Worm (Caenorhabditis elegans) whole organism, mixed stage, embryonic: ENCODE measurements around the gene srx-119.

Source experiments
- M03D4.4 ChIP-seq: sonication (generic microtip); optimal IDR thresholded peaks from 2 replicates; lab custom pipeline; 2017; ENCODE audit warnings: mild to moderate bottlenecking, missing genetic modification characterization, missing compliant biosample characterization
- bed-3 ChIP-seq: fragments of 200-800 bp; sonication (Bioruptor generic); optimal IDR thresholded peaks from 3 replicates; lab custom pipeline; 2018; ENCODE audit warnings: mild to moderate bottlenecking, missing genetic modification characterization, moderate library complexity, missing compliant biosample characterization
- blmp-1 ChIP-seq: fragments of 150-350 bp; optimal IDR thresholded peaks from 2 replicates; lab custom pipeline; 2014; ENCODE audit warnings: missing biosample characterization, missing genetic modification characterization
- ceh-43 ChIP-seq: fragments of 200-800 bp; sonication (Bioruptor generic); optimal IDR thresholded peaks from 2 replicates; lab custom pipeline; 2018; ENCODE audit warnings: mild to moderate bottlenecking, missing genetic modification characterization, moderate library complexity, missing compliant biosample characterization
- ces-1 ChIP-seq: fragments of 150-350 bp; optimal IDR thresholded peaks from 2 replicates; lab custom pipeline; 2014; ENCODE audit warnings: missing biosample characterization, missing genetic modification reagents, missing genetic modification characterization
- drap-1 ChIP-seq: fragments of 200-800 bp; sonication (Bioruptor generic); optimal IDR thresholded peaks from 3 replicates; lab custom pipeline; 2018; ENCODE audit warnings: mild to moderate bottlenecking, missing genetic modification characterization, missing compliant biosample characterization
- flh-1 ChIP-seq: fragments of 200-800 bp; sonication (Bioruptor generic); optimal IDR thresholded peaks from 2 replicates; lab custom pipeline; 2018; ENCODE audit warnings: mild to moderate bottlenecking, missing genetic modification characterization, moderate library complexity, missing compliant biosample characterization
- lin-13 ChIP-seq: fragments of 150-350 bp; optimal IDR thresholded peaks from 2 replicates; lab custom pipeline; 2014; ENCODE audit warnings: missing biosample characterization, missing genetic modification characterization
- lin-32 ChIP-seq: fragments of 200-800 bp; sonication (Bioruptor generic); optimal IDR thresholded peaks from 2 replicates; lab custom pipeline; 2018; ENCODE audit warnings: mild to moderate bottlenecking, missing genetic modification characterization, missing compliant biosample characterization
- lsy-2 ChIP-seq: fragments of 150-350 bp; optimal IDR thresholded peaks from 2 replicates; lab custom pipeline; 2014; ENCODE audit warnings: missing biosample characterization, missing genetic modification characterization
- mab-5 ChIP-seq: fragments of 150-350 bp; optimal IDR thresholded peaks from 2 replicates; lab custom pipeline; 2014; ENCODE audit warnings: missing biosample characterization, missing genetic modification characterization
- mep-1 ChIP-seq: fragments of 150-350 bp; optimal IDR thresholded peaks from 2 replicates; lab custom pipeline; 2017; ENCODE audit warnings: missing biosample characterization, missing genetic modification reagents, missing genetic modification characterization, inconsistent platforms
- nhr-2 ChIP-seq: fragments of 150-350 bp; optimal IDR thresholded peaks from 2 replicates; lab custom pipeline; 2014; ENCODE audit warnings: missing biosample characterization, missing genetic modification characterization
- nhr-237 ChIP-seq: fragments of 150-350 bp; optimal IDR thresholded peaks from 2 replicates; lab custom pipeline; 2014; ENCODE audit warnings: missing biosample characterization, missing genetic modification characterization
- nhr-28 ChIP-seq: fragments of 150-350 bp; optimal IDR thresholded peaks from 2 replicates; lab custom pipeline; 2014; ENCODE audit warnings: missing biosample characterization, missing genetic modification characterization
- pha-4 ChIP-seq: fragments of 150-350 bp; optimal IDR thresholded peaks from 2 replicates; lab custom pipeline; 2018; ENCODE audit warnings: missing biosample characterization, missing genetic modification reagents, missing genetic modification characterization
- sem-2 ChIP-seq: fragments of 200-800 bp; sonication (Bioruptor generic); optimal IDR thresholded peaks from 2 replicates; lab custom pipeline; 2018; ENCODE audit warnings: mild to moderate bottlenecking, missing genetic modification characterization, missing compliant biosample characterization
- snpc-4 ChIP-seq: fragments of 150-350 bp; optimal IDR thresholded peaks from 2 replicates; lab custom pipeline; 2014; ENCODE audit warnings: missing biosample characterization, missing genetic modification characterization
- sptf-1 ChIP-seq: sonication (generic microtip); optimal IDR thresholded peaks from 2 replicates; lab custom pipeline; 2017; ENCODE audit warnings: mild to moderate bottlenecking, missing genetic modification characterization, moderate library complexity, missing compliant biosample characterization
- tbx-8 ChIP-seq: fragments of 200-800 bp; sonication (Bioruptor generic); optimal IDR thresholded peaks from 2 replicates; lab custom pipeline; 2018; ENCODE audit warnings: mild to moderate bottlenecking, missing genetic modification characterization, moderate library complexity, missing compliant biosample characterization
- ztf-11 ChIP-seq: fragments of 150-350 bp; optimal IDR thresholded peaks from 2 replicates; lab custom pipeline; 2014; ENCODE audit warnings: missing biosample characterization, missing genetic modification characterization

Gene srx-119

ce11 chrII:12574668-12575067 is 46.6 kb downstream of the srx-119 start, which contains the start of gene Y38E10A.3:
Gene Y38E10A.3, minus strand, starts transcription at chrII:12574768.
- TF ChIP-seq sptf-1 (tag; lab: Kevin White, UChicago) (no peak), ces-1 (GFP tag; lab: Kevin White, UChicago) (no peak), pha-4 (tag; lab: Kevin White, UChicago) (no peak), nhr-2 (tag; lab: Kevin White, UChicago) (no peak), drap-1 (GFP tag; lab: Kevin White, UChicago) (no peak), snpc-4 (tag; lab: Kevin White, UChicago) (no peak), ceh-43 (GFP tag; lab: Kevin White, UChicago) (no peak), tbx-8 (GFP tag; lab: Kevin White, UChicago) (no peak), ztf-11 (tag; lab: Kevin White, UChicago) (no peak), mep-1 (tag; lab: Kevin White, UChicago) (no peak), sem-2 (GFP tag; lab: Kevin White, UChicago) (no peak), nhr-237 (tag; lab: Kevin White, UChicago) (no peak), mab-5 (tag; lab: Kevin White, UChicago) (no peak), M03D4.4 (tag; lab: Kevin White, UChicago) (no peak), lsy-2 (no peak), lin-13 (tag; lab: Kevin White, UChicago) (no peak), flh-1 (no peak), lin-32 (GFP tag; lab: Kevin White, UChicago) (no peak), nhr-28 (tag; lab: Kevin White, UChicago) (no peak)

ce11 chrII:12577754-12578153 is 49.7 kb downstream of the srx-119 start, which contains the start of gene clec-8:
Gene clec-8, minus strand, starts transcription at chrII:12578061.
- TF ChIP-seq bed-3, result no peak
- no peak for TF ChIP-seq blmp-1 (tag; lab: Kevin White, UChicago)
- TF ChIP-seq drap-1 (GFP tag; lab: Kevin White, UChicago), result no peak
